Worm (Caenorhabditis elegans) whole organism, young adult: ENCODE data around the gene mrps-7.
A peak's percentile ranks its signal among the peaks of the same experiment; 100 is the strongest.

Source experiments
- B0019.2 ChIP-seq: fragments of 200-800 bp; sonication (Bioruptor generic); conservative IDR thresholded peaks from 2 replicates; pipeline ENCODE4 v1.3.6; 2022; ENCODE audit warnings: missing genetic modification reagents, missing genetic modification characterization, missing compliant biosample characterization
- B0035.1 ChIP-seq: sonication (generic microtip); optimal IDR thresholded peaks from 2 replicates; lab custom pipeline; 2016; ENCODE audit warnings: missing genetic modification characterization, mild to moderate bottlenecking, missing compliant biosample characterization, missing genotype, missing genetic modification reagents
- D2030.7 ChIP-seq: fragments of 200-800 bp; sonication (Bioruptor generic); IDR thresholded peaks from 2 replicates; pipeline ENCODE4 v1.3.6; 2022; ENCODE audit warnings: missing genetic modification reagents, missing genetic modification characterization, missing compliant biosample characterization
- F22D6.2 ChIP-seq: sonication (generic microtip); optimal IDR thresholded peaks from 2 replicates; lab custom pipeline; 2016; ENCODE audit warnings: mild to moderate bottlenecking, missing genetic modification characterization, missing compliant biosample characterization
- F37B4.10 ChIP-seq: fragments of 200-800 bp; sonication (Bioruptor generic); IDR thresholded peaks from 2 replicates; pipeline ENCODE4 v1.3.6; 2022; ENCODE audit warnings: missing genetic modification characterization, missing compliant biosample characterization
- K11D2.4 ChIP-seq: fragments of 200-800 bp; sonication (Bioruptor generic); IDR thresholded peaks from 2 replicates; pipeline ENCODE4 v1.3.6; 2022; ENCODE audit warnings: missing genetic modification reagents, missing genetic modification characterization, missing compliant biosample characterization
- T07F8.4 ChIP-seq: sonication (generic microtip); optimal IDR thresholded peaks from 2 replicates; lab custom pipeline; 2016; ENCODE audit warnings: mild to moderate bottlenecking, missing genetic modification characterization, moderate library complexity, missing compliant biosample characterization
- T26A5.8 ChIP-seq: sonication (generic microtip); optimal IDR thresholded peaks from 2 replicates; lab custom pipeline; 2016; ENCODE audit warnings: missing genetic modification characterization, missing compliant biosample characterization
- aptf-3 ChIP-seq: fragments of 200-800 bp; sonication (Bioruptor generic); IDR thresholded peaks from 2 replicates; pipeline ENCODE4 v1.3.6; 2022; ENCODE audit warnings: missing genetic modification characterization, missing compliant biosample characterization
- attf-5 ChIP-seq: fragments of 200-800 bp; sonication (Bioruptor generic); optimal IDR thresholded peaks from 2 replicates; lab custom pipeline; 2018; ENCODE audit warnings: mild to moderate bottlenecking, missing genetic modification characterization, missing compliant biosample characterization
- bed-2 ChIP-seq: fragments of 200-800 bp; sonication (Bioruptor generic); IDR thresholded peaks from 2 replicates; pipeline ENCODE4 v1.3.6; 2022; ENCODE audit warnings: missing genetic modification reagents, missing genetic modification characterization, missing compliant biosample characterization
- dox-1 ChIP-seq: fragments of 200-800 bp; sonication (Bioruptor generic); IDR thresholded peaks from 2 replicates; pipeline ENCODE4 v1.3.6; 2022; ENCODE audit warnings: missing genetic modification reagents, missing genetic modification characterization, missing compliant biosample characterization
- efl-1 ChIP-seq: fragments of 150-350 bp; optimal IDR thresholded peaks from 2 replicates; lab custom pipeline; 2014; ENCODE audit warnings: missing biosample characterization, missing genetic modification reagents, missing genetic modification characterization
- egl-18 ChIP-seq: fragments of 200-800 bp; sonication (Bioruptor generic); IDR thresholded peaks from 2 replicates; pipeline ENCODE4 v1.3.6; 2022; ENCODE audit warnings: missing genetic modification reagents, missing genetic modification characterization, missing compliant biosample characterization
- egrh-3 ChIP-seq: fragments of 200-800 bp; sonication (Bioruptor generic); IDR thresholded peaks from 2 replicates; pipeline ENCODE4 v1.3.6; 2022; ENCODE audit warnings: missing genetic modification reagents, missing genetic modification characterization, missing compliant biosample characterization
- ekl-4 ChIP-seq: fragments of 200-800 bp; sonication (Bioruptor generic); IDR thresholded peaks from 2 replicates; pipeline ENCODE4 v1.3.6; 2022; ENCODE audit warnings: missing genetic modification reagents, missing genetic modification characterization, missing compliant biosample characterization
- ets-4 ChIP-seq: fragments of 200-800 bp; sonication (Bioruptor generic); optimal IDR thresholded peaks from 2 replicates; lab custom pipeline; 2018; ENCODE audit warnings: mild to moderate bottlenecking, missing genetic modification characterization, missing compliant biosample characterization
- hlh-12 ChIP-seq: sonication (generic microtip); optimal IDR thresholded peaks from 2 replicates; lab custom pipeline; 2016; ENCODE audit warnings: missing genetic modification characterization, missing compliant biosample characterization
- hmg-20 ChIP-seq: fragments of 200-800 bp; sonication (Bioruptor generic); IDR thresholded peaks from 2 replicates; pipeline ENCODE4 v1.3.6; 2022; ENCODE audit warnings: missing genetic modification reagents, missing genetic modification characterization, missing compliant biosample characterization
- hrde-1 ChIP-seq: sonication (generic microtip); optimal IDR thresholded peaks from 2 replicates; lab custom pipeline; 2016; ENCODE audit warnings: missing genetic modification characterization, mild to moderate bottlenecking, missing compliant biosample characterization, moderate library complexity, missing genotype, missing genetic modification reagents, borderline replicate concordance
- lag-1 ChIP-seq: fragments of 200-800 bp; sonication (Bioruptor generic); IDR thresholded peaks from 2 replicates; pipeline ENCODE4 v1.3.6; 2022; ENCODE audit warnings: missing genetic modification reagents, missing genetic modification characterization, missing compliant biosample characterization
- let-526 ChIP-seq: fragments of 200-800 bp; sonication (Bioruptor generic); IDR thresholded peaks from 2 replicates; pipeline ENCODE4 v1.3.6; 2022; ENCODE audit warnings: missing genetic modification reagents, missing genetic modification characterization, missing compliant biosample characterization
- let-607 ChIP-seq, 2 experiments: fragments of 200-800 bp in 1 of 2; sonication (Bioruptor generic) in 1 of 2; sonication (generic microtip) in 1 of 2; optimal IDR thresholded peaks; 2 replicates each; lab custom pipeline; 2016 to 2018; ENCODE audit warnings: mild to moderate bottlenecking in 2 of 2, missing compliant biosample characterization in 2 of 2, missing genetic modification characterization in 2 of 2, moderate library complexity in 2 of 2, missing genotype in 1 of 2
- lin-26 ChIP-seq: fragments of 200-800 bp; sonication (Bioruptor generic); IDR thresholded peaks from 2 replicates; pipeline ENCODE4 v1.3.6; 2022; ENCODE audit warnings: missing genetic modification reagents, missing genetic modification characterization, missing compliant biosample characterization
- lsl-1 ChIP-seq: fragments of 200-800 bp; sonication (Bioruptor generic); optimal IDR thresholded peaks from 2 replicates; lab custom pipeline; 2018; ENCODE audit warnings: mild to moderate bottlenecking, missing genetic modification characterization, moderate library complexity, missing compliant biosample characterization
- madf-6 ChIP-seq: fragments of 200-800 bp; sonication (Bioruptor generic); IDR thresholded peaks from 2 replicates; pipeline ENCODE4 v1.3.6; 2022; ENCODE audit warnings: missing genetic modification reagents, missing genetic modification characterization, missing compliant biosample characterization
- mes-4 ChIP-seq: sonication (generic microtip); optimal IDR thresholded peaks from 2 replicates; lab custom pipeline; 2016; ENCODE audit warnings: missing genotype, missing genetic modification characterization, missing compliant biosample characterization
- nfya-2 ChIP-seq: fragments of 200-800 bp; sonication (Bioruptor generic); IDR thresholded peaks from 2 replicates; pipeline ENCODE4 v1.3.6; 2022; ENCODE audit warnings: missing genetic modification reagents, missing genetic modification characterization, missing compliant biosample characterization
- pha-4 ChIP-seq: fragments of 150-350 bp; sonication (generic microtip); optimal IDR thresholded peaks from 2 replicates; lab custom pipeline; 2014; ENCODE audit warnings: missing biosample characterization, missing genetic modification reagents, missing genetic modification characterization
- repo-1 ChIP-seq: sonication (generic microtip); optimal IDR thresholded peaks from 2 replicates; lab custom pipeline; 2017; ENCODE audit warnings: mild to moderate bottlenecking, missing genetic modification characterization, missing compliant biosample characterization
- rpc-1 ChIP-seq, 2 experiments: fragments of 150-350 bp in 1 of 2; sonication (generic microtip) in 1 of 2; optimal IDR thresholded peaks; 2 replicates each; lab custom pipeline; 2014 to 2018; ENCODE audit warnings: missing biosample characterization in 1 of 2, missing genetic modification characterization in 1 of 2, missing genetic modification reagents in 1 of 2, missing genotype in 1 of 2
- snpc-1.3 ChIP-seq: sonication (generic microtip); optimal IDR thresholded peaks from 2 replicates; lab custom pipeline; 2017; ENCODE audit warnings: missing genetic modification characterization, mild to moderate bottlenecking, missing compliant biosample characterization, antibody characterized with exemption, moderate library complexity, missing genotype, missing genetic modification reagents; ENCODE audit not compliant: insufficient read depth
- somi-1 ChIP-seq: fragments of 200-800 bp; sonication (Bioruptor generic); optimal IDR thresholded peaks from 2 replicates; lab custom pipeline; 2018; ENCODE audit warnings: mild to moderate bottlenecking, missing genetic modification characterization, missing compliant biosample characterization
- sptf-2 ChIP-seq: fragments of 200-800 bp; sonication (Bioruptor generic); optimal IDR thresholded peaks from 2 replicates; lab custom pipeline; 2018; ENCODE audit warnings: mild to moderate bottlenecking, missing genetic modification characterization, missing compliant biosample characterization
- tlf-1 ChIP-seq: fragments of 200-800 bp; sonication (Bioruptor generic); optimal IDR thresholded peaks from 2 replicates; lab custom pipeline; 2018; ENCODE audit warnings: mild to moderate bottlenecking, missing genetic modification characterization, missing compliant biosample characterization
- zim-3 ChIP-seq: sonication (generic microtip); optimal IDR thresholded peaks from 2 replicates; lab custom pipeline; 2017; ENCODE audit warnings: mild to moderate bottlenecking, missing genetic modification characterization, moderate library complexity, missing compliant biosample characterization
- ztf-18 ChIP-seq: sonication (generic microtip); optimal IDR thresholded peaks from 2 replicates; lab custom pipeline; 2016; ENCODE audit warnings: missing genotype, mild to moderate bottlenecking, missing genetic modification characterization, missing compliant biosample characterization
- ztf-6 ChIP-seq: fragments of 200-800 bp; sonication (Bioruptor generic); IDR thresholded peaks from 2 replicates; pipeline ENCODE4 v1.3.6; 2022; ENCODE audit warnings: missing genetic modification reagents, missing genetic modification characterization, missing compliant biosample characterization

Gene mrps-7

ce11 chrIV:14767693-14768251, at the start of gene mrps-7, which contains the start of gene Y57G11C.3 (continued):
- TF ChIP-seq snpc-1.3 (peak; percentile 90), F37B4.10 (GFP tag; lab: Robert Waterston, UW) (no peak), B0035.1 (tag; lab: Kevin White, UChicago) (no peak), T26A5.8 (tag; lab: Kevin White, UChicago) (no peak), ets-4 (no peak), nfya-2 (no peak), F22D6.2 (no peak), lin-26 (GFP tag; lab: Robert Waterston, UW) (no peak), sptf-2 (GFP tag; lab: Kevin White, UChicago) (no peak), B0019.2 (GFP tag; lab: Robert Waterston, UW) (no peak), dox-1 (GFP tag; lab: Robert Waterston, UW) (peak; percentile 86), rpc-1 (optimal IDR thresholded peaks at IDR 0.05; lab: Kevin White, UChicago) (no peak), rpc-1 (tag; optimal IDR thresholded peaks at IDR 0.05; lab: Kevin White, UChicago) (no peak), hmg-20 (GFP tag; lab: Robert Waterston, UW) (0 out of 2 replicates have a peak, but pooled peaks have one; percentile 50), madf-6 (GFP tag; lab: Robert Waterston, UW) (peak; percentile 73), somi-1 (GFP tag; lab: Kevin White, UChicago) (no peak), ztf-18 (tag; lab: Kevin White, UChicago) (peak; percentile 58), mes-4 (tag; lab: Kevin White, UChicago) (no peak), aptf-3 (GFP tag; lab: Robert Waterston, UW) (no peak), attf-5 (GFP tag; lab: Kevin White, UChicago) (peak; percentile 79), ztf-6 (GFP tag; lab: Robert Waterston, UW) (no peak), lsl-1 (GFP tag; lab: Kevin White, UChicago) (peak; percentile 45), hlh-12 (tag; lab: Kevin White, UChicago) (no peak), let-526 (GFP tag; lab: Robert Waterston, UW) (no peak), repo-1 (tag; lab: Kevin White, UChicago) (no peak), lag-1 (no peak), tlf-1 (GFP tag; lab: Kevin White, UChicago) (peak; percentile 20), zim-3 (tag; lab: Kevin White, UChicago) (no peak), K11D2.4 (peak; percentile 70), hrde-1 (no peak), egrh-3 (GFP tag; lab: Robert Waterston, UW) (no peak)

- TF ChIP-seq egl-18 (GFP tag; lab: Robert Waterston, UW) = no peak
- TF ChIP-seq bed-2 (GFP tag; lab: Robert Waterston, UW) = no peak
- TF ChIP-seq T07F8.4 (tag; lab: Kevin White, UChicago) = no peak
- no peak for TF ChIP-seq ztf-6 (GFP tag; lab: Robert Waterston, UW)
- TF ChIP-seq repo-1 (tag; lab: Kevin White, UChicago) = no peak
- TF ChIP-seq pha-4 = no peak
- TF ChIP-seq D2030.7 (GFP tag; lab: Robert Waterston, UW) = no peak
Measured at ce11 chrIV:14816288-14816687, 48.8 kb upstream of the mrps-7 start, which contains the start of gene Y57G11C.46. Gene Y57G11C.46, minus strand, starts transcription at chrIV:14816388.

- TF ChIP-seq hlh-12 (tag; lab: Kevin White, UChicago) (no peak), efl-1 (GFP tag; lab: Kevin White, UChicago) (no peak), let-607 (tag; optimal IDR thresholded peaks at IDR 0.05; lab: Kevin White, UChicago) (no peak), snpc-1.3 (no peak), ekl-4 (GFP tag; lab: Robert Waterston, UW) (no peak)
Measured at ce11 chrIV:14806903-14807302, 39.4 kb upstream of the mrps-7 start, which contains the start of gene oig-5. Gene oig-5, plus strand, starts transcription at chrIV:14807203.
